Fruit fly (Drosophila melanogaster) whole organism, embryonic: ENCODE data around the gene CG33654.

Source experiments
- Adf1 ChIP-seq: fragments of 200-800 bp; sonication (Bioruptor generic); IDR thresholded peaks from 2 replicates; pipeline ENCODE4 v1.3.6; 2022; ENCODE audit warnings: missing biosample characterization, missing genetic modification characterization
- B-H2 ChIP-seq: fragments of 200-800 bp; sonication (Bioruptor generic); optimal IDR thresholded peaks from 2 replicates; lab custom pipeline; 2018; ENCODE audit warnings: missing biosample characterization, mild to moderate bottlenecking, missing genetic modification characterization
- C15 ChIP-seq: fragments of 200-800 bp; sonication (Bioruptor generic); IDR thresholded peaks from 3 replicates; pipeline ENCODE4 v1.3.6; 2022; ENCODE audit warnings: missing biosample characterization, missing genetic modification characterization
- CG11723 ChIP-seq: fragments of 200-800 bp; sonication (Bioruptor generic); optimal IDR thresholded peaks from 2 replicates; lab custom pipeline; 2017; ENCODE audit warnings: missing biosample characterization, mild to moderate bottlenecking, missing genetic modification characterization
- CG12236 ChIP-seq: fragments of 200-800 bp; sonication (Bioruptor generic); optimal IDR thresholded peaks from 2 replicates; lab custom pipeline; 2016; ENCODE audit warnings: missing biosample characterization, missing genetic modification characterization
- CG13775 ChIP-seq: fragments of 200-800 bp; sonication (Bioruptor generic); optimal IDR thresholded peaks from 3 replicates; lab custom pipeline; 2017; ENCODE audit warnings: missing biosample characterization, mild to moderate bottlenecking, missing genetic modification characterization
- CG14050 ChIP-seq: fragments of 200-800 bp; sonication (Bioruptor generic); IDR thresholded peaks from 3 replicates; pipeline ENCODE4 v1.3.6; 2022; ENCODE audit warnings: missing biosample characterization, missing genetic modification characterization
- CG14441 ChIP-seq: fragments of 200-800 bp; sonication (Bioruptor generic); IDR thresholded peaks from 2 replicates; pipeline ENCODE4 v1.3.6; 2022; ENCODE audit warnings: missing biosample characterization, missing genetic modification characterization
- CG15011 ChIP-seq: fragments of 200-800 bp; sonication (Bioruptor generic); optimal IDR thresholded peaks from 3 replicates; lab custom pipeline; 2018; ENCODE audit warnings: missing biosample characterization, mild to moderate bottlenecking, missing genetic modification characterization
- CG15514 ChIP-seq: fragments of 200-800 bp; sonication (Bioruptor generic); optimal IDR thresholded peaks from 3 replicates; lab custom pipeline; 2017; ENCODE audit warnings: missing biosample characterization, missing genetic modification characterization, mild to moderate bottlenecking, moderate library complexity, missing genetic modification reagents
- CG17328 ChIP-seq: fragments of 200-800 bp; sonication (Bioruptor generic); IDR thresholded peaks from 2 replicates; pipeline ENCODE4 v1.3.6; 2022; ENCODE audit warnings: missing biosample characterization, missing genetic modification characterization
- CG17385 ChIP-seq: fragments of 200-800 bp; sonication (Bioruptor generic); optimal IDR thresholded peaks from 3 replicates; lab custom pipeline; 2018; ENCODE audit warnings: missing biosample characterization, mild to moderate bottlenecking, missing genetic modification characterization
- CG18619 ChIP-seq: fragments of 200-800 bp; sonication (Bioruptor generic); optimal IDR thresholded peaks from 3 replicates; lab custom pipeline; 2017; ENCODE audit warnings: missing biosample characterization, mild to moderate bottlenecking, missing genetic modification characterization
- CG33557 ChIP-seq: fragments of 200-800 bp; sonication (Bioruptor generic); optimal IDR thresholded peaks from 2 replicates; lab custom pipeline; 2019; ENCODE audit warnings: missing biosample characterization, mild to moderate bottlenecking, missing genetic modification characterization, moderate library complexity
- CG4328 ChIP-seq: fragments of 200-800 bp; sonication (Bioruptor generic); optimal IDR thresholded peaks from 3 replicates; lab custom pipeline; 2017; ENCODE audit warnings: missing biosample characterization, missing genetic modification reagents, missing genetic modification characterization
- CG4424 ChIP-seq: fragments of 200-800 bp; sonication (Bioruptor generic); optimal IDR thresholded peaks from 3 replicates; lab custom pipeline; 2016; ENCODE audit warnings: missing biosample characterization, missing genetic modification characterization
- CG4707 ChIP-seq: fragments of 200-800 bp; sonication (Bioruptor generic); optimal IDR thresholded peaks from 2 replicates; lab custom pipeline; 2018; ENCODE audit warnings: missing biosample characterization, mild to moderate bottlenecking, missing genetic modification characterization, moderate library complexity
- CG4820 ChIP-seq: fragments of 200-800 bp; sonication (Bioruptor generic); optimal IDR thresholded peaks from 3 replicates; lab custom pipeline; 2016; ENCODE audit warnings: missing biosample characterization, missing genetic modification characterization
- CG5180 ChIP-seq: fragments of 200-800 bp; sonication (Bioruptor generic); optimal IDR thresholded peaks from 3 replicates; lab custom pipeline; 2017; ENCODE audit warnings: missing biosample characterization, missing genetic modification characterization, mild to moderate bottlenecking, moderate library complexity, missing genetic modification reagents
- CG6654 ChIP-seq: fragments of 200-800 bp; sonication (Bioruptor generic); optimal IDR thresholded peaks from 2 replicates; lab custom pipeline; 2017; ENCODE audit warnings: missing biosample characterization, mild to moderate bottlenecking, missing genetic modification characterization
- CG8765 ChIP-seq: fragments of 200-800 bp; sonication (Bioruptor generic); IDR thresholded peaks from 2 replicates; pipeline ENCODE4 v1.3.6; 2022; ENCODE audit warnings: missing biosample characterization, missing genetic modification characterization
- CG9437 ChIP-seq: fragments of 200-800 bp; sonication (Bioruptor generic); optimal IDR thresholded peaks from 2 replicates; lab custom pipeline; 2018; ENCODE audit warnings: missing biosample characterization, mild to moderate bottlenecking, missing genetic modification characterization
- CG9876 ChIP-seq: fragments of 200-800 bp; sonication (Bioruptor generic); optimal IDR thresholded peaks from 2 replicates; lab custom pipeline; 2016; ENCODE audit warnings: missing biosample characterization, missing genetic modification characterization
- CrebB ChIP-seq: fragments of 200-800 bp; sonication (Bioruptor generic); optimal IDR thresholded peaks from 3 replicates; lab custom pipeline; 2018; ENCODE audit warnings: missing biosample characterization, mild to moderate bottlenecking, missing genetic modification characterization
- D ChIP-seq, 2 experiments: fragments of 200-800 bp in 1 of 2; fragments of >200 bp in 1 of 2; sonication (Bioruptor generic) in 1 of 2; optimal IDR thresholded peaks; 2 replicates in 1 of 2; 3 replicates in 1 of 2; lab custom pipeline; 2017; ENCODE audit warnings: mild to moderate bottlenecking in 1 of 2, missing biosample characterization in 1 of 2, missing genetic modification characterization in 1 of 2, missing genetic modification reagents in 1 of 2
- Hand ChIP-seq: fragments of 200-800 bp; sonication (Bioruptor generic); optimal IDR thresholded peaks from 2 replicates; lab custom pipeline; 2017; ENCODE audit warnings: mild to moderate bottlenecking, missing biosample characterization, missing genetic modification reagents, missing genetic modification characterization
- Kr ChIP-seq: fragments of 200-800 bp; sonication (Bioruptor generic); optimal IDR thresholded peaks from 2 replicates; lab custom pipeline; 2017; ENCODE audit warnings: missing biosample characterization, mild to moderate bottlenecking, missing genetic modification characterization
- Nf-YB ChIP-seq: fragments of 200-800 bp; sonication (Bioruptor generic); optimal IDR thresholded peaks from 3 replicates; lab custom pipeline; 2019; ENCODE audit warnings: missing biosample characterization, mild to moderate bottlenecking, missing genetic modification characterization, moderate library complexity
- PHDP ChIP-seq: fragments of 200-800 bp; sonication (Bioruptor generic); optimal IDR thresholded peaks from 3 replicates; lab custom pipeline; 2018; ENCODE audit warnings: missing biosample characterization, mild to moderate bottlenecking, missing genetic modification characterization, moderate library complexity
- Scr ChIP-seq: fragments of 200-800 bp; sonication (Bioruptor generic); IDR thresholded peaks from 2 replicates; pipeline ENCODE4 v1.3.6; 2022; ENCODE audit warnings: missing biosample characterization, missing genetic modification characterization; ENCODE audit not compliant: partially characterized antibody
- Sry-δ ChIP-seq: fragments of 200-800 bp; sonication (Bioruptor generic); optimal IDR thresholded peaks from 2 replicates; lab custom pipeline; 2016; ENCODE audit warnings: missing biosample characterization, missing genetic modification characterization
- TFAM ChIP-seq: fragments of 200-800 bp; sonication (Bioruptor generic); optimal IDR thresholded peaks from 2 replicates; lab custom pipeline; 2017; ENCODE audit warnings: missing biosample characterization, missing genetic modification characterization, inconsistent platforms
- Xrp1 ChIP-seq: fragments of 200-800 bp; sonication (Bioruptor generic); IDR thresholded peaks from 2 replicates; pipeline ENCODE4 v1.3.6; 2022; ENCODE audit warnings: missing biosample characterization, missing genetic modification characterization
- YL-1 ChIP-seq: fragments of 200-800 bp; sonication (Bioruptor generic); optimal IDR thresholded peaks from 3 replicates; lab custom pipeline; 2017; ENCODE audit warnings: missing biosample characterization, mild to moderate bottlenecking, missing genetic modification characterization
- aop ChIP-seq: fragments of 200-800 bp; sonication (Bioruptor generic); IDR thresholded peaks from 2 replicates; pipeline ENCODE4 v1.3.6; 2022; ENCODE audit warnings: missing biosample characterization, missing genetic modification characterization
- btn ChIP-seq: fragments of 200-800 bp; sonication (Bioruptor generic); optimal IDR thresholded peaks from 2 replicates; lab custom pipeline; 2016; ENCODE audit warnings: missing biosample characterization, missing genetic modification characterization
- cato ChIP-seq: fragments of 200-800 bp; sonication (Bioruptor generic); optimal IDR thresholded peaks from 2 replicates; lab custom pipeline; 2016; ENCODE audit warnings: missing biosample characterization, missing genetic modification characterization, borderline replicate concordance
- chm ChIP-seq: fragments of 200-800 bp; sonication (Bioruptor generic); IDR thresholded peaks from 2 replicates; pipeline ENCODE4 v1.3.6; 2022; ENCODE audit warnings: missing biosample characterization, missing genetic modification characterization
- da ChIP-seq: fragments of 200-800 bp; sonication (Bioruptor generic); optimal IDR thresholded peaks from 2 replicates; lab custom pipeline; 2016; ENCODE audit warnings: missing biosample characterization, missing genetic modification characterization
- ems ChIP-seq: fragments of 200-800 bp; sonication (Bioruptor generic); optimal IDR thresholded peaks from 3 replicates; lab custom pipeline; 2016; ENCODE audit warnings: missing biosample characterization, missing genetic modification characterization
- esg ChIP-seq: fragments of 200-800 bp; sonication (Bioruptor generic); conservative IDR thresholded peaks from 2 replicates; pipeline ENCODE4 v1.3.6; 2022; ENCODE audit warnings: missing biosample characterization, missing genetic modification characterization
- exex ChIP-seq: fragments of 200-800 bp; sonication (Bioruptor generic); optimal IDR thresholded peaks from 4 replicates; lab custom pipeline; 2018; ENCODE audit warnings: missing biosample characterization, mild to moderate bottlenecking, missing genetic modification characterization, moderate library complexity
- gcm2 ChIP-seq: fragments of 200-800 bp; sonication (Bioruptor generic); optimal IDR thresholded peaks from 2 replicates; lab custom pipeline; 2016; ENCODE audit warnings: missing biosample characterization, missing genetic modification characterization
- kay ChIP-seq: fragments of 200-800 bp; sonication (Bioruptor generic); optimal IDR thresholded peaks from 2 replicates; lab custom pipeline; 2016; ENCODE audit warnings: missing biosample characterization, missing genetic modification characterization
- psq ChIP-seq: fragments of 200-800 bp; sonication (Bioruptor generic); optimal IDR thresholded peaks from 2 replicates; lab custom pipeline; 2017; ENCODE audit warnings: missing biosample characterization, missing genetic modification characterization
- rib ChIP-seq: fragments of 200-800 bp; sonication (Bioruptor generic); IDR thresholded peaks from 2 replicates; pipeline ENCODE4 v1.3.6; 2022; ENCODE audit warnings: missing biosample characterization, missing genetic modification characterization
- sens-2 ChIP-seq: fragments of 200-800 bp; sonication (Bioruptor generic); IDR thresholded peaks from 2 replicates; pipeline ENCODE4 v1.3.6; 2022; ENCODE audit warnings: missing biosample characterization, missing genetic modification characterization
- sim ChIP-seq: fragments of 200-800 bp; sonication (Bioruptor generic); IDR thresholded peaks from 2 replicates; pipeline ENCODE4 v1.3.6; 2022; ENCODE audit warnings: missing biosample characterization, missing genetic modification characterization
- slp2 ChIP-seq: fragments of 200-800 bp; sonication (Bioruptor generic); optimal IDR thresholded peaks from 2 replicates; lab custom pipeline; 2016; ENCODE audit warnings: missing biosample characterization, missing genetic modification characterization
- trem ChIP-seq: fragments of 200-800 bp; optimal IDR thresholded peaks from 3 replicates; lab custom pipeline; 2019; ENCODE audit warnings: missing biosample characterization, mild to moderate bottlenecking, missing genetic modification characterization, moderate library complexity

CG33654 gene

DNA sequence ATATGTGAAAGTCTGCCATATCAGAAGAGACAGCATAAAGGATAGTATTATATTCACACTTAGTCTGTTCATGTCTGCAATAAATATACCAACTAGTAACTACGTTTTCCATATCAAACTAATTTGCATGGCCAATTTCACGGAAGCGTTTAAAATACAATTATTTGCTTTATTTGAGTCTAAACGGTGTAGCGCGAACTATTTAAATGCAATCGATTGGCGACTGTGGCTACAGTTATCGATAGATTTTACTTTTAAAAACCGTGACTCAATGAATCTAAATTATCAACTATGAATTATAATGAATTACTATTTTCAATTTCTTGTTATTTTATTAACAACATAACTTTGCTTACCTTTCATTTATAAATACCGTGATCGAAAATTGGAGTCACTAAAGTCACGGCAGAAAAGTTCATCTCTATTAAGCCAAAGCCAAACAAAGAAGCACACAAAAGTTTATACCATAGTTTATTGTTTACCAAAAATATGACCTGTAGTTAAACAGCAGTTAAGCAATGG, 43.9 kb upstream of the CG33654 start, which contains the start of the genes CG9427 and CG8319 (continued):
- TF ChIP-seq CG13775 (GFP tag; lab: Kevin White, UChicago) (peak; percentile 73), CG4707 (GFP tag; lab: Kevin White, UChicago) (no peak), Sry-δ (GFP tag; lab: Kevin White, UChicago) (peak; percentile 90), sim (no peak), CG8765 (GFP tag; lab: Robert Waterston, UW) (no peak), D (optimal IDR thresholded peaks at IDR 0.05; lab: Kevin White, UChicago) (no peak), D (GFP tag; optimal IDR thresholded peaks at IDR 0.05; lab: Kevin White, UChicago) (no peak), CG18619 (GFP tag; lab: Kevin White, UChicago) (no peak), CG15514 (GFP tag; lab: Kevin White, UChicago) (peak; percentile 79), Xrp1 (GFP tag; lab: Robert Waterston, UW) (peak; percentile 67; the same call in 1 of the 2 replicates), CG17385 (GFP tag; lab: Kevin White, UChicago) (peak; percentile 35), CG11723 (GFP tag; lab: Kevin White, UChicago) (no peak), ems (peak; percentile 66), CG33557 (peak; percentile 3), CG6654 (GFP tag; lab: Kevin White, UChicago) (no peak), CG14441 (no peak; the same call in 1 of the 2 replicates), CrebB (peak; percentile 77), CG4820 (GFP tag; lab: Kevin White, UChicago) (peak; percentile 47), Scr (GFP tag; lab: Robert Waterston, UW) (peak; percentile 88), TFAM (GFP tag; lab: Kevin White, UChicago) (no peak), aop (GFP tag; lab: Robert Waterston, UW) (no peak), Adf1 (GFP tag; lab: Robert Waterston, UW) (no peak), C15 (GFP tag; lab: Robert Waterston, UW) (no peak), exex (tag; lab: Kevin White, UChicago) (peak; percentile 38), rib (no peak), CG12236 (GFP tag; lab: Kevin White, UChicago) (no peak), CG4328 (GFP tag; lab: Kevin White, UChicago) (no peak), CG9437 (peak; percentile 9), gcm2 (GFP tag; lab: Kevin White, UChicago) (no peak), CG15011 (GFP tag; lab: Kevin White, UChicago) (no peak), Kr (no peak), btn (no peak), sens-2 (GFP tag; lab: Robert Waterston, UW) (no peak), kay (GFP tag; lab: Kevin White, UChicago) (peak; percentile 28), slp2 (GFP tag; lab: Kevin White, UChicago) (peak; percentile 24), psq (GFP tag; lab: Kevin White, UChicago) (no peak), CG17328 (GFP tag; lab: Robert Waterston, UW) (peak; percentile 26; the same call in 1 of the 2 replicates), CG14050 (GFP tag; lab: Robert Waterston, UW) (no peak), CG9876 (no peak), da (GFP tag; lab: Kevin White, UChicago) (no peak), trem (tag; lab: Kevin White, UChicago) (peak; percentile 86), esg (GFP tag; lab: Robert Waterston, UW) (peak; percentile 56; the same call in 1 of the 2 replicates), CG4424 (GFP tag; lab: Kevin White, UChicago) (peak; percentile 70), YL-1 (GFP tag; lab: Kevin White, UChicago) (peak; percentile 51), CG5180 (no peak), B-H2 (GFP tag; lab: Kevin White, UChicago) (peak; percentile 85), PHDP (tag; lab: Kevin White, UChicago) (peak; percentile 77), cato (GFP tag; lab: Kevin White, UChicago) (no peak), chm (GFP tag; lab: Robert Waterston, UW) (no peak), Nf-YB (peak; percentile 50), Hand (GFP tag; lab: Kevin White, UChicago) (no peak)
